Worm (Caenorhabditis elegans) whole organism, late embryonic: ENCODE measurements around the gene R03G5.6.

ENCODE experiments used
- C08G9.2 ChIP-seq: sonication (generic microtip); optimal IDR thresholded peaks from 2 replicates; lab custom pipeline; 2016; ENCODE audit warnings: mild to moderate bottlenecking, missing genetic modification characterization, moderate library complexity, missing compliant biosample characterization
- C38D4.7 ChIP-seq: fragments of 200-800 bp; sonication (Bioruptor generic); optimal IDR thresholded peaks from 2 replicates; lab custom pipeline; 2018; ENCODE audit warnings: mild to moderate bottlenecking, missing genetic modification characterization, moderate library complexity, missing compliant biosample characterization
- K09A11.1 ChIP-seq: sonication (generic microtip); optimal IDR thresholded peaks from 2 replicates; lab custom pipeline; 2017; ENCODE audit warnings: antibody characterized with exemption, mild to moderate bottlenecking, missing genetic modification characterization, missing compliant biosample characterization; ENCODE audit not compliant: insufficient read depth
- T23F11.4 ChIP-seq: fragments of 200-800 bp; sonication (Bioruptor generic); optimal IDR thresholded peaks from 2 replicates; lab custom pipeline; 2018; ENCODE audit warnings: mild to moderate bottlenecking, missing genetic modification characterization, missing compliant biosample characterization
- Y22D7AL.16 ChIP-seq: sonication (generic microtip); optimal IDR thresholded peaks from 2 replicates; lab custom pipeline; 2016; ENCODE audit warnings: missing genetic modification characterization, missing compliant biosample characterization
- ahr-1 ChIP-seq: sonication (generic microtip); optimal IDR thresholded peaks from 2 replicates; lab custom pipeline; 2016; ENCODE audit warnings: missing genetic modification characterization, missing compliant biosample characterization
- ama-1 ChIP-seq: fragments of 150-350 bp; optimal IDR thresholded peaks from 2 replicates; lab custom pipeline; 2014
- ceh-18 ChIP-seq: sonication (generic microtip); optimal IDR thresholded peaks from 2 replicates; lab custom pipeline; 2016; ENCODE audit warnings: missing genetic modification characterization, missing compliant biosample characterization
- ceh-19 ChIP-seq: fragments of 200-800 bp; sonication (Bioruptor generic); optimal IDR thresholded peaks from 2 replicates; lab custom pipeline; 2018; ENCODE audit warnings: mild to moderate bottlenecking, missing genetic modification characterization, missing compliant biosample characterization
- ceh-2 ChIP-seq: sonication (generic microtip); optimal IDR thresholded peaks from 2 replicates; lab custom pipeline; 2016; ENCODE audit warnings: missing genotype, missing genetic modification characterization, missing compliant biosample characterization
- ceh-31 ChIP-seq: sonication (generic microtip); optimal IDR thresholded peaks from 2 replicates; lab custom pipeline; 2016; ENCODE audit warnings: missing genetic modification characterization, missing compliant biosample characterization
- ceh-34 ChIP-seq: sonication (generic microtip); optimal IDR thresholded peaks from 2 replicates; lab custom pipeline; 2016; ENCODE audit warnings: mild to moderate bottlenecking, missing genetic modification characterization, missing compliant biosample characterization
- ceh-45 ChIP-seq: fragments of 200-800 bp; sonication (Bioruptor generic); IDR thresholded peaks from 2 replicates; pipeline ENCODE4 v1.3.6; 2022; ENCODE audit warnings: missing genetic modification reagents, missing genetic modification characterization, missing compliant biosample characterization
- ceh-48 ChIP-seq: sonication (generic microtip); optimal IDR thresholded peaks from 2 replicates; lab custom pipeline; 2016; ENCODE audit warnings: missing genetic modification characterization, inconsistent platforms, missing compliant biosample characterization
- ceh-6 ChIP-seq: fragments of 200-800 bp; sonication (Bioruptor generic); optimal IDR thresholded peaks from 2 replicates; lab custom pipeline; 2018; ENCODE audit warnings: mild to moderate bottlenecking, missing genetic modification characterization, missing compliant biosample characterization
- dmd-4 ChIP-seq: sonication (generic microtip); optimal IDR thresholded peaks from 2 replicates; lab custom pipeline; 2016; ENCODE audit warnings: borderline replicate concordance, missing genetic modification characterization, missing compliant biosample characterization
- dve-1 ChIP-seq: sonication (generic microtip); optimal IDR thresholded peaks from 2 replicates; lab custom pipeline; 2017; ENCODE audit warnings: antibody characterized with exemption, mild to moderate bottlenecking, missing genetic modification characterization, missing compliant biosample characterization
- elt-2 ChIP-seq: sonication (generic microtip); optimal IDR thresholded peaks from 2 replicates; lab custom pipeline; 2016; ENCODE audit warnings: missing genetic modification reagents, missing genetic modification characterization, missing compliant biosample characterization
- elt-4 ChIP-seq: sonication (generic microtip); optimal IDR thresholded peaks from 2 replicates; lab custom pipeline; 2016; ENCODE audit warnings: missing genetic modification characterization, missing compliant biosample characterization
- eyg-1 ChIP-seq: sonication (generic microtip); optimal IDR thresholded peaks from 2 replicates; lab custom pipeline; 2016; ENCODE audit warnings: missing genotype, missing genetic modification characterization, missing compliant biosample characterization
- fax-1 ChIP-seq: sonication (generic microtip); optimal IDR thresholded peaks from 2 replicates; lab custom pipeline; 2016; ENCODE audit warnings: missing genotype, missing genetic modification characterization, missing compliant biosample characterization
- fkh-10 ChIP-seq: fragments of 150-350 bp; optimal IDR thresholded peaks from 2 replicates; lab custom pipeline; 2014; ENCODE audit warnings: missing biosample characterization, missing genetic modification reagents, missing genetic modification characterization
- fkh-6 ChIP-seq: sonication (generic microtip); optimal IDR thresholded peaks from 2 replicates; lab custom pipeline; 2016; ENCODE audit warnings: missing genetic modification characterization, missing compliant biosample characterization
- gmeb-2 ChIP-seq: sonication (generic microtip); optimal IDR thresholded peaks from 2 replicates; lab custom pipeline; 2016; ENCODE audit warnings: missing genetic modification characterization, inconsistent platforms, missing compliant biosample characterization
- hlh-13 ChIP-seq: fragments of 200-800 bp; sonication (Bioruptor generic); optimal IDR thresholded peaks from 2 replicates; lab custom pipeline; 2018; ENCODE audit warnings: mild to moderate bottlenecking, missing genetic modification characterization, missing compliant biosample characterization
- hlh-15 ChIP-seq: sonication (generic microtip); optimal IDR thresholded peaks from 2 replicates; lab custom pipeline; 2016; ENCODE audit warnings: missing genetic modification characterization, missing compliant biosample characterization
- hlh-30 ChIP-seq: sonication (generic microtip); optimal IDR thresholded peaks from 2 replicates; lab custom pipeline; 2017; ENCODE audit warnings: antibody characterized with exemption, missing genetic modification characterization, missing compliant biosample characterization; ENCODE audit not compliant: insufficient read depth
- hlh-6 ChIP-seq: sonication (generic microtip); optimal IDR thresholded peaks from 2 replicates; lab custom pipeline; 2016; ENCODE audit warnings: missing genotype, missing genetic modification characterization, missing compliant biosample characterization
- hlh-8 ChIP-seq: sonication (generic microtip); optimal IDR thresholded peaks from 2 replicates; lab custom pipeline; 2016; ENCODE audit warnings: missing genotype, missing genetic modification characterization, missing compliant biosample characterization
- lin-11 ChIP-seq: fragments of 200-800 bp; sonication (Bioruptor generic); optimal IDR thresholded peaks from 2 replicates; lab custom pipeline; 2018; ENCODE audit warnings: mild to moderate bottlenecking, missing genetic modification characterization, missing compliant biosample characterization
- mec-3 ChIP-seq: sonication (generic microtip); optimal IDR thresholded peaks from 2 replicates; lab custom pipeline; 2016; ENCODE audit warnings: borderline replicate concordance, missing genetic modification characterization, missing compliant biosample characterization
- nfya-1 ChIP-seq: sonication (generic microtip); optimal IDR thresholded peaks from 2 replicates; lab custom pipeline; 2017; ENCODE audit warnings: missing genetic modification characterization, mild to moderate bottlenecking, missing compliant biosample characterization, antibody characterized with exemption, moderate library complexity
- nhr-11 ChIP-seq: fragments of 150-350 bp; optimal IDR thresholded peaks from 2 replicates; lab custom pipeline; 2014; ENCODE audit warnings: missing biosample characterization, missing genetic modification characterization
- pat-9 ChIP-seq: fragments of 200-800 bp; sonication (Bioruptor generic); optimal IDR thresholded peaks from 2 replicates; lab custom pipeline; 2018; ENCODE audit warnings: mild to moderate bottlenecking, missing genetic modification characterization, moderate library complexity, missing compliant biosample characterization
- pax-1 ChIP-seq: fragments of 150-350 bp; optimal IDR thresholded peaks from 2 replicates; lab custom pipeline; 2014; ENCODE audit warnings: missing biosample characterization, missing genetic modification characterization
- pha-2 ChIP-seq: sonication (generic microtip); optimal IDR thresholded peaks from 2 replicates; lab custom pipeline; 2017; ENCODE audit warnings: mild to moderate bottlenecking, missing genetic modification characterization, missing compliant biosample characterization
- pha-4 ChIP-seq: fragments of 150-350 bp; optimal IDR thresholded peaks from 2 replicates; lab custom pipeline; 2018; ENCODE audit warnings: missing biosample characterization, missing genetic modification reagents, missing genetic modification characterization
- pqm-1 ChIP-seq: sonication (generic microtip); optimal IDR thresholded peaks from 2 replicates; lab custom pipeline; 2016; ENCODE audit warnings: missing genetic modification characterization, missing compliant biosample characterization
- pros-1 ChIP-seq: fragments of 150-350 bp; optimal IDR thresholded peaks from 2 replicates; lab custom pipeline; 2014; ENCODE audit warnings: missing biosample characterization, missing genetic modification reagents, missing genetic modification characterization
- rnt-1 ChIP-seq: sonication (generic microtip); optimal IDR thresholded peaks from 2 replicates; lab custom pipeline; 2016; ENCODE audit warnings: missing genetic modification characterization, missing compliant biosample characterization
- sdc-2 ChIP-seq: sonication (generic microtip); optimal IDR thresholded peaks from 2 replicates; lab custom pipeline; 2016; ENCODE audit warnings: missing genotype, missing genetic modification characterization, missing compliant biosample characterization
- sox-2 ChIP-seq: fragments of 200-800 bp; sonication (Bioruptor generic); IDR thresholded peaks from 2 replicates; pipeline ENCODE4 v1.3.6; 2022; ENCODE audit warnings: missing genetic modification reagents, missing genetic modification characterization, missing compliant biosample characterization
- sox-4 ChIP-seq: sonication (generic microtip); optimal IDR thresholded peaks from 2 replicates; lab custom pipeline; 2017; ENCODE audit warnings: mild to moderate bottlenecking, missing genetic modification characterization, inconsistent platforms, missing compliant biosample characterization
- syd-9 ChIP-seq: sonication (generic microtip); optimal IDR thresholded peaks from 2 replicates; lab custom pipeline; 2016; ENCODE audit warnings: mild to moderate bottlenecking, missing genetic modification characterization, moderate library complexity, missing compliant biosample characterization
- tbx-2 ChIP-seq: sonication (generic microtip); optimal IDR thresholded peaks from 2 replicates; lab custom pipeline; 2016; ENCODE audit warnings: missing genetic modification characterization, missing compliant biosample characterization
- tbx-7 ChIP-seq: sonication (generic microtip); optimal IDR thresholded peaks from 2 replicates; lab custom pipeline; 2016; ENCODE audit warnings: missing genotype, missing genetic modification characterization, missing compliant biosample characterization
- ttx-3 ChIP-seq: sonication (generic microtip); optimal IDR thresholded peaks from 2 replicates; lab custom pipeline; 2016; ENCODE audit warnings: missing genetic modification reagents, missing genetic modification characterization, missing compliant biosample characterization
- unc-3 ChIP-seq, 2 experiments: fragments of 200-800 bp in 1 of 2; sonication (Bioruptor generic) in 1 of 2; sonication (generic microtip) in 1 of 2; conservative IDR thresholded peaks in 1 of 2; optimal IDR thresholded peaks in 1 of 2; 2 replicates each; pipeline versions ENCODE4 v1.3.6 to Lab custom; 2016 to 2022; ENCODE audit warnings: missing compliant biosample characterization in 2 of 2, missing genetic modification characterization in 2 of 2, missing genetic modification reagents in 1 of 2
- unc-42 ChIP-seq: sonication (generic microtip); optimal IDR thresholded peaks from 2 replicates; lab custom pipeline; 2016; ENCODE audit warnings: missing genotype, missing genetic modification characterization, missing compliant biosample characterization
- unc-86 ChIP-seq: sonication (generic microtip); optimal IDR thresholded peaks from 2 replicates; lab custom pipeline; 2016; ENCODE audit warnings: missing genetic modification characterization, missing compliant biosample characterization

Gene R03G5.6

ce11 chrX:7823108-7823704, 6.5 kb upstream of the R03G5.6 start, which contains the start of gene eef-1A.2 (continued):
- TF ChIP-seq nfya-1 (tag; lab: Kevin White, UChicago) (peak; percentile 94), pha-2 (tag; lab: Kevin White, UChicago) (peak; percentile 45), ceh-34 (peak; percentile 80), mec-3 (tag; lab: Kevin White, UChicago) (no peak), pqm-1 (tag; lab: Kevin White, UChicago) (no peak), ceh-48 (peak; percentile 32), lin-11 (tag; lab: Kevin White, UChicago) (no peak), hlh-15 (tag; lab: Kevin White, UChicago) (no peak), ceh-6 (GFP tag; lab: Kevin White, UChicago) (no peak), nhr-11 (tag; lab: Kevin White, UChicago) (no peak), K09A11.1 (tag; lab: Kevin White, UChicago) (peak; percentile 40), T23F11.4 (GFP tag; lab: Kevin White, UChicago) (no peak), unc-42 (tag; lab: Kevin White, UChicago) (peak; percentile 92), hlh-6 (no peak), ceh-31 (peak; percentile 88), ceh-45 (no peak), elt-4 (tag; lab: Kevin White, UChicago) (no peak), rnt-1 (tag; lab: Kevin White, UChicago) (peak; percentile 66), dmd-4 (peak; percentile 51), pros-1 (tag; lab: Kevin White, UChicago) (peak; percentile 38), ahr-1 (no peak), ceh-18 (tag; lab: Kevin White, UChicago) (peak; percentile 83), pat-9 (tag; lab: Kevin White, UChicago) (no peak), fkh-6 (tag; lab: Kevin White, UChicago) (no peak), pha-4 (tag; lab: Kevin White, UChicago) (no peak), C38D4.7 (GFP tag; lab: Kevin White, UChicago) (no peak), C08G9.2 (tag; lab: Kevin White, UChicago) (peak; percentile 24), hlh-30 (tag; lab: Kevin White, UChicago) (peak; percentile 87), ceh-19 (GFP tag; lab: Kevin White, UChicago) (no peak), fax-1 (tag; lab: Kevin White, UChicago) (no peak), unc-86 (tag; lab: Kevin White, UChicago) (peak; percentile 12), syd-9 (no peak), elt-2 (tag; lab: Kevin White, UChicago) (peak; percentile 79), fkh-10 (GFP tag; lab: Kevin White, UChicago) (no peak), dve-1 (peak; percentile 80), Y22D7AL.16 (tag; lab: Kevin White, UChicago) (no peak), pax-1 (tag; lab: Kevin White, UChicago) (no peak), tbx-7 (peak; percentile 48)
- TF ChIP-seq, all 69 proteins: peak for 29

ce11 chrX:7817555-7817954, 831 bp upstream of the R03G5.6 start:
- no peak for TF ChIP-seq dve-1
- no peak for TF ChIP-seq pqm-1 (tag; lab: Kevin White, UChicago)
- no peak for TF ChIP-seq hlh-30 (tag; lab: Kevin White, UChicago)
- no peak for TF ChIP-seq hlh-15 (tag; lab: Kevin White, UChicago)
- no peak for TF ChIP-seq ama-1

ce11 chrX:7815230-7815629, 1.5 kb downstream of the R03G5.6 start:
- TF ChIP-seq sdc-2: no peak
- TF ChIP-seq ttx-3 (tag; lab: Kevin White, UChicago): no peak
- TF ChIP-seq eyg-1 (tag; lab: Kevin White, UChicago): no peak
- no peak for TF ChIP-seq gmeb-2
- no peak for TF ChIP-seq sox-2
- no peak for TF ChIP-seq ama-1
- TF ChIP-seq elt-2 (tag; lab: Kevin White, UChicago): no peak
- no peak for TF ChIP-seq ceh-2 (tag; lab: Kevin White, UChicago)
- TF ChIP-seq hlh-8 (tag; lab: Kevin White, UChicago): no peak
- no peak for TF ChIP-seq ceh-19 (GFP tag; lab: Kevin White, UChicago)
- TF ChIP-seq hlh-13 (GFP tag; lab: Kevin White, UChicago): no peak
- no peak for TF ChIP-seq unc-3 (GFP tag; conservative IDR thresholded peaks at IDR 0.05; lab: Robert Waterston, UW)
- TF ChIP-seq unc-3 (tag; optimal IDR thresholded peaks at IDR 0.05; lab: Kevin White, UChicago): no peak
- no peak for TF ChIP-seq tbx-2
- TF ChIP-seq lin-11 (tag; lab: Kevin White, UChicago): no peak
- TF ChIP-seq sox-4 (tag; lab: Kevin White, UChicago): no peak
